Fruit fly (Drosophila melanogaster) whole organism, embryonic: ENCODE results near the gene Phs.

Experiments used
- Atf6 ChIP-seq: fragments of 200-800 bp; sonication (Bioruptor generic); IDR thresholded peaks from 2 replicates; pipeline ENCODE4 v1.3.6; 2022; ENCODE audit warnings: missing biosample characterization, missing genetic modification characterization
- Bdp1 ChIP-seq: fragments of 200-800 bp; sonication (Bioruptor generic); optimal IDR thresholded peaks from 3 replicates; lab custom pipeline; 2016; ENCODE audit warnings: missing biosample characterization, missing genetic modification characterization
- C15 ChIP-seq: fragments of 200-800 bp; sonication (Bioruptor generic); IDR thresholded peaks from 3 replicates; pipeline ENCODE4 v1.3.6; 2022; ENCODE audit warnings: missing biosample characterization, missing genetic modification characterization
- CG10543 ChIP-seq: fragments of 200-800 bp; sonication (Bioruptor generic); optimal IDR thresholded peaks from 3 replicates; lab custom pipeline; 2017; ENCODE audit warnings: missing biosample characterization, mild to moderate bottlenecking, missing genetic modification characterization, moderate library complexity
- CG11247 ChIP-seq: fragments of 200-800 bp; sonication (Bioruptor generic); IDR thresholded peaks from 2 replicates; pipeline ENCODE4 v1.3.6; 2022; ENCODE audit warnings: missing biosample characterization, missing genetic modification characterization
- CG11695 ChIP-seq: fragments of 200-800 bp; sonication (Bioruptor generic); IDR thresholded peaks from 3 replicates; pipeline ENCODE4 v1.3.6; 2022; ENCODE audit warnings: missing biosample characterization, missing genetic modification characterization
- CG12071 ChIP-seq: fragments of 200-800 bp; sonication (Bioruptor generic); optimal IDR thresholded peaks from 3 replicates; lab custom pipeline; 2018; ENCODE audit warnings: missing biosample characterization, mild to moderate bottlenecking, missing genetic modification characterization
- CG12155 ChIP-seq: fragments of 200-800 bp; sonication (Bioruptor generic); optimal IDR thresholded peaks from 3 replicates; lab custom pipeline; 2016; ENCODE audit warnings: missing biosample characterization, missing genetic modification characterization
- CG12219 ChIP-seq: fragments of 200-800 bp; sonication (Bioruptor generic); optimal IDR thresholded peaks from 3 replicates; lab custom pipeline; 2018; ENCODE audit warnings: missing biosample characterization, mild to moderate bottlenecking, missing genetic modification characterization
- CG12299 ChIP-seq: fragments of 200-800 bp; sonication (Bioruptor generic); optimal IDR thresholded peaks from 2 replicates; lab custom pipeline; 2018; ENCODE audit warnings: missing biosample characterization, mild to moderate bottlenecking, missing genetic modification characterization
- CG14014 ChIP-seq: fragments of 200-800 bp; sonication (Bioruptor generic); IDR thresholded peaks from 2 replicates; pipeline ENCODE4 v1.3.6; 2022; ENCODE audit warnings: missing biosample characterization, missing genetic modification characterization
- CG14965 ChIP-seq: fragments of 200-800 bp; sonication (Bioruptor generic); optimal IDR thresholded peaks from 2 replicates; lab custom pipeline; 2016; ENCODE audit warnings: missing biosample characterization, missing genetic modification characterization, borderline replicate concordance
- CG16813 ChIP-seq: fragments of 200-800 bp; sonication (Bioruptor generic); IDR thresholded peaks from 3 replicates; pipeline ENCODE4 v1.3.6; 2022; ENCODE audit warnings: missing biosample characterization, missing genetic modification characterization; ENCODE audit not compliant: partially characterized antibody
- CG17802 ChIP-seq: fragments of 200-800 bp; sonication (Bioruptor generic); optimal IDR thresholded peaks from 2 replicates; lab custom pipeline; 2018; ENCODE audit warnings: missing biosample characterization, mild to moderate bottlenecking, missing genetic modification characterization, moderate library complexity
- CG2199 ChIP-seq: fragments of 200-800 bp; sonication (Bioruptor generic); IDR thresholded peaks from 3 replicates; pipeline ENCODE4 v1.3.6; 2022; ENCODE audit warnings: missing biosample characterization, missing genetic modification characterization
- CG3163 ChIP-seq: fragments of 200-800 bp; sonication (Bioruptor generic); optimal IDR thresholded peaks from 3 replicates; lab custom pipeline; 2016; ENCODE audit warnings: missing biosample characterization, missing genetic modification characterization
- CG33213 ChIP-seq: fragments of 200-800 bp; sonication (Bioruptor generic); optimal IDR thresholded peaks from 3 replicates; lab custom pipeline; 2016; ENCODE audit warnings: missing biosample characterization, missing genetic modification characterization
- CG4854 ChIP-seq: fragments of 200-800 bp; sonication (Bioruptor generic); optimal IDR thresholded peaks from 2 replicates; lab custom pipeline; 2016; ENCODE audit warnings: missing biosample characterization, missing genetic modification characterization, inconsistent platforms
- CG6654 ChIP-seq: fragments of 200-800 bp; sonication (Bioruptor generic); optimal IDR thresholded peaks from 2 replicates; lab custom pipeline; 2017; ENCODE audit warnings: missing biosample characterization, mild to moderate bottlenecking, missing genetic modification characterization
- CG7745 ChIP-seq: fragments of 200-800 bp; sonication (Bioruptor generic); optimal IDR thresholded peaks from 2 replicates; lab custom pipeline; 2018; ENCODE audit warnings: missing biosample characterization, mild to moderate bottlenecking, missing genetic modification characterization, moderate library complexity
- CG8478 ChIP-seq: fragments of >200 bp; optimal IDR thresholded peaks from 2 replicates; lab custom pipeline; 2018
- CG8765 ChIP-seq: fragments of 200-800 bp; sonication (Bioruptor generic); IDR thresholded peaks from 2 replicates; pipeline ENCODE4 v1.3.6; 2022; ENCODE audit warnings: missing biosample characterization, missing genetic modification characterization
- CG9932 ChIP-seq: fragments of 200-800 bp; sonication (Bioruptor generic); IDR thresholded peaks from 2 replicates; pipeline ENCODE4 v1.3.6; 2022; ENCODE audit warnings: missing biosample characterization, missing genetic modification characterization
- HmgD ChIP-seq: fragments of 200-800 bp; sonication (Bioruptor generic); optimal IDR thresholded peaks from 3 replicates; lab custom pipeline; 2016; ENCODE audit warnings: missing biosample characterization, missing genetic modification characterization
- HmgZ ChIP-seq: fragments of 200-800 bp; sonication (Bioruptor generic); optimal IDR thresholded peaks from 2 replicates; lab custom pipeline; 2018; ENCODE audit warnings: missing biosample characterization, mild to moderate bottlenecking, missing genetic modification characterization
- Hr3 ChIP-seq: fragments of 200-800 bp; sonication (Bioruptor generic); optimal IDR thresholded peaks from 3 replicates; lab custom pipeline; 2016; ENCODE audit warnings: missing biosample characterization, missing genetic modification characterization
- Lim3 ChIP-seq: fragments of 200-800 bp; sonication (Bioruptor generic); IDR thresholded peaks from 2 replicates; pipeline ENCODE4 v1.3.6; 2022; ENCODE audit warnings: missing biosample characterization, missing genetic modification characterization
- NFAT ChIP-seq: fragments of 200-800 bp; sonication (Bioruptor generic); IDR thresholded peaks from 2 replicates; pipeline ENCODE4 v1.3.6; 2022; ENCODE audit warnings: missing biosample characterization, missing genetic modification characterization
- Sry-β ChIP-seq: fragments of 200-800 bp; sonication (Bioruptor generic); optimal IDR thresholded peaks from 2 replicates; lab custom pipeline; 2018; ENCODE audit warnings: missing biosample characterization, mild to moderate bottlenecking, missing genetic modification characterization, moderate library complexity
- abd-A ChIP-seq: fragments of 200-800 bp; sonication (Bioruptor generic); optimal IDR thresholded peaks from 3 replicates; lab custom pipeline; 2019; ENCODE audit warnings: missing biosample characterization, mild to moderate bottlenecking, missing genetic modification characterization, moderate library complexity
- ap ChIP-seq: fragments of 200-800 bp; sonication (Bioruptor generic); IDR thresholded peaks from 2 replicates; pipeline ENCODE4 v1.3.6; 2022; ENCODE audit warnings: missing biosample characterization, missing genetic modification characterization
- ase ChIP-seq: fragments of 200-800 bp; sonication (Bioruptor generic); IDR thresholded peaks from 3 replicates; pipeline ENCODE4 v1.3.6; 2022; ENCODE audit warnings: missing biosample characterization, missing genetic modification characterization
- cad ChIP-seq: fragments of >200 bp; optimal IDR thresholded peaks from 2 replicates; lab custom pipeline; 2017; ENCODE audit warnings: missing biosample characterization, missing genetic modification characterization
- crol ChIP-seq: fragments of 200-800 bp; sonication (Bioruptor generic); IDR thresholded peaks from 2 replicates; pipeline ENCODE4 v1.3.6; 2022; ENCODE audit warnings: missing biosample characterization, missing genetic modification characterization
- eve ChIP-seq, 2 experiments: fragments of >200 bp; optimal IDR thresholded peaks; 2 replicates each; lab custom pipeline; 2017; ENCODE audit warnings: missing biosample characterization in 2 of 2, missing genetic modification characterization in 2 of 2
- gcm ChIP-seq: fragments of 200-800 bp; sonication (Bioruptor generic); optimal IDR thresholded peaks from 2 replicates; lab custom pipeline; 2019; ENCODE audit warnings: missing biosample characterization, mild to moderate bottlenecking, missing genetic modification characterization, moderate library complexity
- gro ChIP-seq: fragments of 200-800 bp; sonication (Bioruptor generic); optimal IDR thresholded peaks from 2 replicates; lab custom pipeline; 2016; ENCODE audit warnings: missing biosample characterization, missing genetic modification characterization
- hbn ChIP-seq: fragments of 200-800 bp; sonication (Bioruptor generic); IDR thresholded peaks from 2 replicates; pipeline ENCODE4 v1.3.6; 2022; ENCODE audit warnings: missing biosample characterization, missing genetic modification characterization; ENCODE audit not compliant: partially characterized antibody
- her ChIP-seq: fragments of 200-800 bp; sonication (Bioruptor generic); optimal IDR thresholded peaks from 2 replicates; lab custom pipeline; 2016; ENCODE audit warnings: missing biosample characterization, missing genetic modification characterization
- lov ChIP-seq, 2 experiments: fragments of 200-800 bp in 1 of 2; fragments of >200 bp in 1 of 2; sonication (Bioruptor generic) in 1 of 2; IDR thresholded peaks in 1 of 2; optimal IDR thresholded peaks in 1 of 2; 2 replicates in 1 of 2; 3 replicates in 1 of 2; pipeline versions ENCODE4 v1.3.6 to Lab custom; 2017 to 2022; ENCODE audit warnings: missing biosample characterization in 1 of 2, missing genetic modification characterization in 1 of 2
- mirr ChIP-seq: fragments of 200-800 bp; sonication (Bioruptor generic); optimal IDR thresholded peaks from 3 replicates; lab custom pipeline; 2018; ENCODE audit warnings: missing biosample characterization, mild to moderate bottlenecking, missing genetic modification characterization
- pfk ChIP-seq: fragments of 200-800 bp; sonication (Bioruptor generic); optimal IDR thresholded peaks from 2 replicates; lab custom pipeline; 2018; ENCODE audit warnings: missing biosample characterization, mild to moderate bottlenecking, missing genetic modification characterization, moderate library complexity
- prd ChIP-seq, 3 experiments: fragments of >200 bp in 2 of 3; fragments of 200-800 bp in 1 of 3; sonication (Bioruptor generic) in 1 of 3; optimal IDR thresholded peaks in 2 of 3; IDR thresholded peaks in 1 of 3; 2 replicates in 2 of 3; 3 replicates in 1 of 3; pipeline versions ENCODE4 v1.3.6 to Lab custom; 2017 to 2022; ENCODE audit warnings: missing biosample characterization in 1 of 3, missing genetic modification characterization in 1 of 3
- salm ChIP-seq: fragments of 200-800 bp; sonication (Bioruptor generic); optimal IDR thresholded peaks from 2 replicates; lab custom pipeline; 2018; ENCODE audit warnings: missing biosample characterization, mild to moderate bottlenecking, missing genetic modification characterization
- sens-2 ChIP-seq: fragments of 200-800 bp; sonication (Bioruptor generic); IDR thresholded peaks from 2 replicates; pipeline ENCODE4 v1.3.6; 2022; ENCODE audit warnings: missing biosample characterization, missing genetic modification characterization
- slp2 ChIP-seq: fragments of 200-800 bp; sonication (Bioruptor generic); optimal IDR thresholded peaks from 2 replicates; lab custom pipeline; 2016; ENCODE audit warnings: missing biosample characterization, missing genetic modification characterization
- trh ChIP-seq: fragments of 200-800 bp; sonication (Bioruptor generic); optimal IDR thresholded peaks from 2 replicates; lab custom pipeline; 2016; ENCODE audit warnings: missing biosample characterization, missing genetic modification characterization

Gene Phs

dm6 chr3L:15587445-15588381 lies 32.0 kb upstream of the Phs start, which contains the start of gene CG7656 (continued):
- TF ChIP-seq HmgZ = peak; percentile 75
- TF ChIP-seq C15 (GFP tag; lab: Robert Waterston, UW) = no peak
- TF ChIP-seq CG8765 = peak; percentile 23; the same call in 1 of the 2 replicates
- peak; percentile 89 for TF ChIP-seq HmgD (GFP tag; lab: Kevin White, UChicago)
- peak; percentile 74 for TF ChIP-seq CG11247 (GFP tag; lab: Robert Waterston, UW)
- TF ChIP-seq cad (GFP tag; lab: Kevin White, UChicago) = no peak
- peak; percentile 64 for TF ChIP-seq Bdp1 (GFP tag; lab: Kevin White, UChicago)
- TF ChIP-seq CG16813 (GFP tag; lab: Robert Waterston, UW) = no peak
- peak; percentile 35 for TF ChIP-seq mirr (GFP tag; lab: Kevin White, UChicago)
- TF ChIP-seq CG8478 (lab: Kevin White, UChicago) = no peak
- TF ChIP-seq CG12299 (tag; lab: Kevin White, UChicago) = no peak
- peak; percentile 5 for TF ChIP-seq pfk
- TF ChIP-seq NFAT (GFP tag; lab: Robert Waterston, UW) = peak; percentile 83
- TF ChIP-seq CG4854 = no peak
- peak; percentile 45 for TF ChIP-seq Hr3 (GFP tag; lab: Kevin White, UChicago)
- peak; percentile 88 for TF ChIP-seq gro
- peak; percentile 86 for TF ChIP-seq CG9932
- no peak for TF ChIP-seq sens-2 (GFP tag; lab: Robert Waterston, UW)
- TF ChIP-seq CG6654 = no peak
- no peak for TF ChIP-seq eve (GFP tag; optimal IDR thresholded peaks at IDR 0.05; lab: Kevin White, UChicago)
- no peak for TF ChIP-seq CG14965 (GFP tag; lab: Kevin White, UChicago)
- TF ChIP-seq CG17802 (tag; lab: Kevin White, UChicago) = peak; percentile 54
- TF ChIP-seq CG2199 (GFP tag; lab: Robert Waterston, UW) = peak; percentile 70; the same call in 1 of the 3 replicates
- no peak for TF ChIP-seq salm
- TF ChIP-seq CG10543 (GFP tag; lab: Kevin White, UChicago) = no peak
- TF ChIP-seq Sry-β = peak; percentile 11
- TF ChIP-seq trh (GFP tag; lab: Kevin White, UChicago) = no peak
- TF ChIP-seq CG7745 = no peak
- peak; percentile 76 for TF ChIP-seq her
- TF ChIP-seq CG11695 (GFP tag; lab: Robert Waterston, UW) = peak; percentile 72; the same call in 2 of the 3 replicates
- peak; percentile 36 for TF ChIP-seq CG12071 (GFP tag; lab: Kevin White, UChicago)
- peak; percentile 84 for TF ChIP-seq CG12155 (GFP tag; lab: Kevin White, UChicago)
- TF ChIP-seq lov (optimal IDR thresholded peaks at IDR 0.05; lab: Kevin White, UChicago) = no peak
- TF ChIP-seq lov (GFP tag; IDR thresholded peaks at IDR 0.05; lab: Robert Waterston, UW) = 0 out of 3 replicates have a peak, but pooled peaks have one; percentile 41
- TF ChIP-seq CG12219 = peak; percentile 16
- no peak for TF ChIP-seq Lim3 (GFP tag; lab: Robert Waterston, UW)
- TF ChIP-seq ase (GFP tag; lab: Robert Waterston, UW) = peak; percentile 28; the same call in 1 of the 3 replicates
- TF ChIP-seq slp2 (GFP tag; lab: Kevin White, UChicago) = peak; percentile 46
- peak; percentile 71 for TF ChIP-seq CG33213
- peak; percentile 48 for TF ChIP-seq CG3163 (GFP tag; lab: Kevin White, UChicago)
- no peak for TF ChIP-seq prd (optimal IDR thresholded peaks at IDR 0.05; lab: Kevin White, UChicago)
- peak; percentile 82 for TF ChIP-seq prd (GFP tag; IDR thresholded peaks at IDR 0.05; lab: Robert Waterston, UW)
- no peak for TF ChIP-seq hbn
- no peak for TF ChIP-seq abd-A (tag; lab: Kevin White, UChicago)
- no peak for TF ChIP-seq crol (GFP tag; lab: Robert Waterston, UW)
- peak; percentile 66 for TF ChIP-seq CG14014 (GFP tag; lab: Robert Waterston, UW)
- TF ChIP-seq gcm (GFP tag; lab: Kevin White, UChicago) = no peak
- TF ChIP-seq ap (GFP tag; lab: Robert Waterston, UW) = peak; percentile 26; the same call in 1 of the 2 replicates
- TF ChIP-seq Atf6 = peak; percentile 37; the same call in 1 of the 2 replicates
